Fruit fly (Drosophila melanogaster): ENCODE data around the gene Asciz.

Asciz gene

DNA sequence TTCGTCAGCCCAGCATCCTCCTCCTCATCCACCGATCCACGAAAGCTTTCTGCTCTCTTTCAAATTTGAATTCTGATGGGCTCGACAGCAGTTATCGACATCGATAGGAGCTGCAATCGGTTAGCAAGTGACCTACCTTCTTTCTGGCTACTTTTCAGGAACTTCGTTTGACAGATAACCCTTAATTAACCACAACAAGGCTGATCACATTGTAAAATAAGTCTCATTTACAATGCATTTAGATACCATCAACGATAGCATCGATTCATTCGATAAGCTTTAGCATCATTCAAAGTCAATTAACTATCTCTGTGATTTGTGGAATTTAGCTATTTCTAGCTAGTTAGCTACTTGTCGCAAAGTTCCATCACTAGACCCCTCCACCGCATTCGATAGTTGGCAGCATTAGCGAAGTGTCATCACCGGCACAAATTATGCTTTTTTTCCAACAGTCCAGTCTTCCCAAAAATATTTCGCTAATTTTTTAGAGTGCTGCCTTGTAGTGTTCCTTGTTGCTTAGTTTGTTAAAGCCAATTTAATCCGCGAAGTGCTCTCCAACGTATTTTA lies 12.6 kb upstream of the Asciz start, which contains the start of the genes MnM and Girdin (continued):
- no peak for TF ChIP-seq Lpt (GFP tag; optimal IDR thresholded peaks at IDR 0.05)
- peak; percentile 53; the same call in 1 of the 3 replicates for TF ChIP-seq CG11560 (tag; IDR thresholded peaks at IDR 0.05)
- TF ChIP-seq CG31365 (tag; optimal IDR thresholded peaks at IDR 0.05), result no peak
- TF ChIP-seq tx (GFP tag; optimal IDR thresholded peaks at IDR 0.05), result peak; percentile 74
- TF ChIP-seq jigr1 (GFP tag; IDR thresholded peaks at IDR 0.05), result no peak
- 0 out of 2 replicates have a peak, but pooled peaks have one; percentile 19 for TF ChIP-seq CG14441 (GFP tag; IDR thresholded peaks at IDR 0.05)
- TF ChIP-seq CG17361 (GFP tag; IDR thresholded peaks at IDR 0.05), result no peak; the same call in none of the 3 replicates
- no peak for TF ChIP-seq CG1529 (GFP tag; optimal IDR thresholded peaks at IDR 0.05)
- TF ChIP-seq bsh (GFP tag; optimal IDR thresholded peaks at IDR 0.05), result peak in 1 of 2 experiments; percentile 41
- no peak for TF ChIP-seq ham (GFP tag; IDR thresholded peaks at IDR 0.05)
- peak; percentile 69 for TF ChIP-seq Bteb2 (GFP tag; optimal IDR thresholded peaks at IDR 0.05)
- no peak for TF ChIP-seq NC2α (GFP tag; optimal IDR thresholded peaks at IDR 0.05)
- peak; percentile 41; the same call in 1 of the 2 replicates for TF ChIP-seq Xrp1 (GFP tag; IDR thresholded peaks at IDR 0.05)
- no peak for TF ChIP-seq fd102C (GFP tag; optimal IDR thresholded peaks at IDR 0.05)
- TF ChIP-seq eve (GFP tag; optimal IDR thresholded peaks at IDR 0.05), result no peak
- TF ChIP-seq NC2β (GFP tag; optimal IDR thresholded peaks at IDR 0.05), result peak; percentile 51
- no peak for TF ChIP-seq CG4282 (GFP tag; optimal IDR thresholded peaks at IDR 0.05)
- TF ChIP-seq CG5180 (GFP tag; optimal IDR thresholded peaks at IDR 0.05), result no peak
- TF ChIP-seq CG16779 (GFP tag; IDR thresholded peaks at IDR 0.05), result no peak
- peak; percentile 88 for TF ChIP-seq knrl (GFP tag; IDR thresholded peaks at IDR 0.05; ENCODE audit: partially characterized antibody)
- TF ChIP-seq ERR (GFP tag; optimal IDR thresholded peaks at IDR 0.05), result peak; percentile 55
- no peak for TF ChIP-seq Jarid2 (GFP tag; optimal IDR thresholded peaks at IDR 0.05)
- TF ChIP-seq Kr (GFP tag; optimal IDR thresholded peaks at IDR 0.05), result no peak
- peak; percentile 54; the same call in 1 of the 2 replicates for TF ChIP-seq ranshi (GFP tag; IDR thresholded peaks at IDR 0.05)
- TF ChIP-seq ato (GFP tag; IDR thresholded peaks at IDR 0.05; ENCODE audit: partially characterized antibody), result peak; percentile 64; the same call in 1 of the 2 replicates
- no peak for TF ChIP-seq Blimp-1 (GFP tag; optimal IDR thresholded peaks at IDR 0.05)
- TF ChIP-seq trh (GFP tag; optimal IDR thresholded peaks at IDR 0.05), result peak; percentile 17
- TF ChIP-seq hkb (optimal IDR thresholded peaks at IDR 0.05), result peak; percentile 89
- no peak for TF ChIP-seq hkb (GFP tag; IDR thresholded peaks at IDR 0.05)
- TF ChIP-seq Vsx1 (GFP tag; optimal IDR thresholded peaks at IDR 0.05), result no peak
- no peak for TF ChIP-seq CG1603 (tag; optimal IDR thresholded peaks at IDR 0.05)
- TF ChIP-seq CG4404 (GFP tag; IDR thresholded peaks at IDR 0.05), result peak; percentile 28; the same call in 1 of the 2 replicates
- no peak for TF ChIP-seq Rx (GFP tag; IDR thresholded peaks at IDR 0.05)
- TF ChIP-seq da (GFP tag; optimal IDR thresholded peaks at IDR 0.05), result peak; percentile 28
- no peak for TF ChIP-seq CG7987 (GFP tag; optimal IDR thresholded peaks at IDR 0.05)
- TF ChIP-seq CG17186 (GFP tag; optimal IDR thresholded peaks at IDR 0.05), result peak; percentile 53
- peak; percentile 89 for TF ChIP-seq CG13287 (GFP tag; IDR thresholded peaks at IDR 0.05; ENCODE audit: partially characterized antibody)
- peak in 1 of 2 experiments; percentile 35 for TF ChIP-seq crp (GFP tag; optimal IDR thresholded peaks at IDR 0.05)
- 0 out of 3 replicates have a peak, but pooled peaks have one; percentile 31 for TF ChIP-seq ken (GFP tag; IDR thresholded peaks at IDR 0.05)
- no peak for TF ChIP-seq seq (GFP tag; IDR thresholded peaks at IDR 0.05)
- peak; percentile 10; the same call in 1 of the 2 replicates for TF ChIP-seq Poxn (GFP tag; IDR thresholded peaks at IDR 0.05)
- TF ChIP-seq CG10147 (GFP tag; optimal IDR thresholded peaks at IDR 0.05), result no peak
- no peak for TF ChIP-seq gsb (GFP tag; IDR thresholded peaks at IDR 0.05)
- peak; percentile 63 for TF ChIP-seq MESR4 (GFP tag; optimal IDR thresholded peaks at IDR 0.05)
- peak; percentile 60; the same call in 1 of the 3 replicates for TF ChIP-seq mld (GFP tag; IDR thresholded peaks at IDR 0.05; ENCODE audit: partially characterized antibody)
- TF ChIP-seq CG8089 (GFP tag; optimal IDR thresholded peaks at IDR 0.05), result peak; percentile 64
- no peak for TF ChIP-seq usp (GFP tag; optimal IDR thresholded peaks at IDR 0.05)
- no peak for TF ChIP-seq CG4328 (GFP tag; optimal IDR thresholded peaks at IDR 0.05)
- peak; percentile 79 for TF ChIP-seq CG9609 (GFP tag; optimal IDR thresholded peaks at IDR 0.05)
- no peak for TF ChIP-seq CG15269 (tag; optimal IDR thresholded peaks at IDR 0.05)
